Fruit fly (Drosophila melanogaster): ENCODE data around the gene orion.
A peak's percentile ranks its signal among the peaks of the same experiment; 100 is the strongest.

DNA sequence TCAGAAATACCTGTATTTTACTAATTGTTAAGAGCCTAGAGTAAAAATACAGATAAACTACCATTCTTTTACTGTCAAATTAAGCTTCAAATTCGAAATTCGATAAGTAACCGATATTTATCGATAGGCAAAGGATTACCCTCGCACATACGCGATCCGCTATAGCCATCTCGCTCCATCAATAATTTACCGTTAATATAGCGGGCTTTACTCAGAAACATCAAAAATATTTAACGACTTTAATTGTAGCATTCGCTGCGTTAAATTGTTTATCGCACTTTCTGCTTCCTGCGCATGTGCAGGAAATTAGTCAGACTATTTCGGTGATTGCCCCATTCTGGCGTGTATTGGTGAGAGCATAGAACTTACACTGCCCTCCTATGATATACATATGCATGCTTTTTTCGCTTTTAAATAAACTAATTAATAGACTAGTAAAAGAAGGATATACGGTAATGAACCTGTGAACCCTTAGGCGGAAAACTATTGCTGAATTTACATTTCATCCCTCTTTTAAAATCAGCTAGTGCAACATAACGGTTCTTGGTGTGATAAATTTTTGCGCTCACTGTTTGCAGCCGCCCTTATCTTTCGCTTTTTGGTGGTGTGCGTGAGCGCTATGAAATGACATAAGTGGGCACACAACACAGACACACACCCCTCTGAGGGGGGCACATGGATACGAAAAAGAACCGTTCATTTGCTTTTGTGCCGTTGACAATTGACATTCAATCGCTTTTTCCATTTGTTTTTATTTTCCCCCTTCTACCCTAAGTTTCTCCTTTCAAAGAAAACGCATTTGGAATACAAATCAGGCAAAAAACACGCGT lies 38.3 kb downstream of the orion start, which contains the start of the genes dpr14 and spidey:
- no peak for TF ChIP-seq CG13204 (GFP tag; optimal IDR thresholded peaks at IDR 0.05)
- TF ChIP-seq CG8301 (tag; optimal IDR thresholded peaks at IDR 0.05): peak; percentile 79
- no peak for TF ChIP-seq rn (GFP tag; IDR thresholded peaks at IDR 0.05)
- 0 out of 2 replicates have a peak, but pooled peaks have one; percentile 31 for TF ChIP-seq CG10348 (GFP tag; IDR thresholded peaks at IDR 0.05)
- peak; percentile 83 for TF ChIP-seq CG8159 (tag; optimal IDR thresholded peaks at IDR 0.05)

Measured in whole organism, pupa.